Worm (Caenorhabditis elegans) whole organism, late embryonic: Measurements from ENCODE around the gene Y42G9A.2.
A peak's percentile ranks its signal among the peaks of the same experiment; 100 is the strongest.

Experiments used
- C38D4.7 ChIP-seq: fragments of 200-800 bp; sonication (Bioruptor generic); optimal IDR thresholded peaks from 2 replicates; lab custom pipeline; 2018; ENCODE audit warnings: mild to moderate bottlenecking, missing genetic modification characterization, moderate library complexity, missing compliant biosample characterization
- T23F11.4 ChIP-seq: fragments of 200-800 bp; sonication (Bioruptor generic); optimal IDR thresholded peaks from 2 replicates; lab custom pipeline; 2018; ENCODE audit warnings: mild to moderate bottlenecking, missing genetic modification characterization, missing compliant biosample characterization
- ahr-1 ChIP-seq: sonication (generic microtip); optimal IDR thresholded peaks from 2 replicates; lab custom pipeline; 2016; ENCODE audit warnings: missing genetic modification characterization, missing compliant biosample characterization
- ceh-14 ChIP-seq: sonication (generic microtip); optimal IDR thresholded peaks from 2 replicates; lab custom pipeline; 2016; ENCODE audit warnings: missing genotype, missing genetic modification characterization, missing compliant biosample characterization
- ceh-18 ChIP-seq: sonication (generic microtip); optimal IDR thresholded peaks from 2 replicates; lab custom pipeline; 2016; ENCODE audit warnings: missing genetic modification characterization, missing compliant biosample characterization
- ceh-19 ChIP-seq: fragments of 200-800 bp; sonication (Bioruptor generic); optimal IDR thresholded peaks from 2 replicates; lab custom pipeline; 2018; ENCODE audit warnings: mild to moderate bottlenecking, missing genetic modification characterization, missing compliant biosample characterization
- ceh-30 ChIP-seq: fragments of 150-350 bp; optimal IDR thresholded peaks from 2 replicates; lab custom pipeline; 2014; ENCODE audit warnings: missing biosample characterization, missing genetic modification characterization
- ceh-31 ChIP-seq: sonication (generic microtip); optimal IDR thresholded peaks from 2 replicates; lab custom pipeline; 2016; ENCODE audit warnings: missing genetic modification characterization, missing compliant biosample characterization
- che-1 ChIP-seq: sonication (generic microtip); optimal IDR thresholded peaks from 2 replicates; lab custom pipeline; 2016; ENCODE audit warnings: mild to moderate bottlenecking, missing genetic modification characterization, missing compliant biosample characterization
- dmd-4 ChIP-seq: sonication (generic microtip); optimal IDR thresholded peaks from 2 replicates; lab custom pipeline; 2016; ENCODE audit warnings: borderline replicate concordance, missing genetic modification characterization, missing compliant biosample characterization
- dve-1 ChIP-seq: sonication (generic microtip); optimal IDR thresholded peaks from 2 replicates; lab custom pipeline; 2017; ENCODE audit warnings: antibody characterized with exemption, mild to moderate bottlenecking, missing genetic modification characterization, missing compliant biosample characterization
- elt-2 ChIP-seq: sonication (generic microtip); optimal IDR thresholded peaks from 2 replicates; lab custom pipeline; 2016; ENCODE audit warnings: missing genetic modification reagents, missing genetic modification characterization, missing compliant biosample characterization
- elt-4 ChIP-seq: sonication (generic microtip); optimal IDR thresholded peaks from 2 replicates; lab custom pipeline; 2016; ENCODE audit warnings: missing genetic modification characterization, missing compliant biosample characterization
- eyg-1 ChIP-seq: sonication (generic microtip); optimal IDR thresholded peaks from 2 replicates; lab custom pipeline; 2016; ENCODE audit warnings: missing genotype, missing genetic modification characterization, missing compliant biosample characterization
- fax-1 ChIP-seq: sonication (generic microtip); optimal IDR thresholded peaks from 2 replicates; lab custom pipeline; 2016; ENCODE audit warnings: missing genotype, missing genetic modification characterization, missing compliant biosample characterization
- hlh-13 ChIP-seq: fragments of 200-800 bp; sonication (Bioruptor generic); optimal IDR thresholded peaks from 2 replicates; lab custom pipeline; 2018; ENCODE audit warnings: mild to moderate bottlenecking, missing genetic modification characterization, missing compliant biosample characterization
- hlh-15 ChIP-seq: sonication (generic microtip); optimal IDR thresholded peaks from 2 replicates; lab custom pipeline; 2016; ENCODE audit warnings: missing genetic modification characterization, missing compliant biosample characterization
- hlh-30 ChIP-seq: sonication (generic microtip); optimal IDR thresholded peaks from 2 replicates; lab custom pipeline; 2017; ENCODE audit warnings: antibody characterized with exemption, missing genetic modification characterization, missing compliant biosample characterization; ENCODE audit not compliant: insufficient read depth
- hlh-6 ChIP-seq: sonication (generic microtip); optimal IDR thresholded peaks from 2 replicates; lab custom pipeline; 2016; ENCODE audit warnings: missing genotype, missing genetic modification characterization, missing compliant biosample characterization
- hlh-8 ChIP-seq: sonication (generic microtip); optimal IDR thresholded peaks from 2 replicates; lab custom pipeline; 2016; ENCODE audit warnings: missing genotype, missing genetic modification characterization, missing compliant biosample characterization
- lim-6 ChIP-seq: sonication (generic microtip); optimal IDR thresholded peaks from 2 replicates; lab custom pipeline; 2016; ENCODE audit warnings: missing genetic modification characterization, missing compliant biosample characterization
- lin-11 ChIP-seq: fragments of 200-800 bp; sonication (Bioruptor generic); optimal IDR thresholded peaks from 2 replicates; lab custom pipeline; 2018; ENCODE audit warnings: mild to moderate bottlenecking, missing genetic modification characterization, missing compliant biosample characterization
- madf-2 ChIP-seq: sonication (generic microtip); optimal IDR thresholded peaks from 2 replicates; lab custom pipeline; 2017; ENCODE audit warnings: missing genetic modification characterization, missing compliant biosample characterization
- mec-3 ChIP-seq: sonication (generic microtip); optimal IDR thresholded peaks from 2 replicates; lab custom pipeline; 2016; ENCODE audit warnings: borderline replicate concordance, missing genetic modification characterization, missing compliant biosample characterization
- nhr-11 ChIP-seq: fragments of 150-350 bp; optimal IDR thresholded peaks from 2 replicates; lab custom pipeline; 2014; ENCODE audit warnings: missing biosample characterization, missing genetic modification characterization
- odd-2 ChIP-seq: sonication (generic microtip); optimal IDR thresholded peaks from 2 replicates; lab custom pipeline; 2017; ENCODE audit warnings: antibody characterized with exemption, mild to moderate bottlenecking, missing genetic modification characterization, missing compliant biosample characterization
- pag-3 ChIP-seq: sonication (generic microtip); optimal IDR thresholded peaks from 2 replicates; lab custom pipeline; 2016; ENCODE audit warnings: missing compliant biosample characterization, missing genetic modification characterization, borderline replicate concordance
- pat-9 ChIP-seq: fragments of 200-800 bp; sonication (Bioruptor generic); optimal IDR thresholded peaks from 2 replicates; lab custom pipeline; 2018; ENCODE audit warnings: mild to moderate bottlenecking, missing genetic modification characterization, moderate library complexity, missing compliant biosample characterization
- ref-2 ChIP-seq: sonication (generic microtip); optimal IDR thresholded peaks from 2 replicates; lab custom pipeline; 2016; ENCODE audit warnings: missing genetic modification characterization, missing compliant biosample characterization
- rnt-1 ChIP-seq: sonication (generic microtip); optimal IDR thresholded peaks from 2 replicates; lab custom pipeline; 2016; ENCODE audit warnings: missing genetic modification characterization, missing compliant biosample characterization
- sdc-2 ChIP-seq: sonication (generic microtip); optimal IDR thresholded peaks from 2 replicates; lab custom pipeline; 2016; ENCODE audit warnings: missing genotype, missing genetic modification characterization, missing compliant biosample characterization
- sox-2 ChIP-seq: fragments of 200-800 bp; sonication (Bioruptor generic); IDR thresholded peaks from 2 replicates; pipeline ENCODE4 v1.3.6; 2022; ENCODE audit warnings: missing genetic modification reagents, missing genetic modification characterization, missing compliant biosample characterization
- sox-4 ChIP-seq: sonication (generic microtip); optimal IDR thresholded peaks from 2 replicates; lab custom pipeline; 2017; ENCODE audit warnings: mild to moderate bottlenecking, missing genetic modification characterization, inconsistent platforms, missing compliant biosample characterization
- tbx-7 ChIP-seq: sonication (generic microtip); optimal IDR thresholded peaks from 2 replicates; lab custom pipeline; 2016; ENCODE audit warnings: missing genotype, missing genetic modification characterization, missing compliant biosample characterization
- ttx-3 ChIP-seq: sonication (generic microtip); optimal IDR thresholded peaks from 2 replicates; lab custom pipeline; 2016; ENCODE audit warnings: missing genetic modification reagents, missing genetic modification characterization, missing compliant biosample characterization
- unc-3 ChIP-seq, 2 experiments: fragments of 200-800 bp in 1 of 2; sonication (Bioruptor generic) in 1 of 2; sonication (generic microtip) in 1 of 2; conservative IDR thresholded peaks in 1 of 2; optimal IDR thresholded peaks in 1 of 2; 2 replicates each; pipeline versions ENCODE4 v1.3.6 to Lab custom; 2016 to 2022; ENCODE audit warnings: missing compliant biosample characterization in 2 of 2, missing genetic modification characterization in 2 of 2, missing genetic modification reagents in 1 of 2
- unc-55 ChIP-seq: sonication (generic microtip); optimal IDR thresholded peaks from 2 replicates; lab custom pipeline; 2017; ENCODE audit warnings: missing biosample characterization, missing genetic modification reagents, missing genetic modification characterization
- unc-86 ChIP-seq: sonication (generic microtip); optimal IDR thresholded peaks from 2 replicates; lab custom pipeline; 2016; ENCODE audit warnings: missing genetic modification characterization, missing compliant biosample characterization
- zip-5 ChIP-seq: sonication (generic microtip); optimal IDR thresholded peaks from 2 replicates; lab custom pipeline; 2016; ENCODE audit warnings: missing genetic modification characterization, missing compliant biosample characterization

The Y42G9A.2 gene

ce11 chrIII:6145896-6146295, 2.1 kb upstream of the Y42G9A.2 start, which contains the start of gene Y42G9A.3:
Y42G9A.3 (plus strand) TSS chrIII:6146258.
- no peak for TF ChIP-seq eyg-1 (tag; lab: Kevin White, UChicago)
- TF ChIP-seq hlh-8 = no peak
- TF ChIP-seq ttx-3 (tag; lab: Kevin White, UChicago) = no peak
- TF ChIP-seq hlh-13 = no peak
- TF ChIP-seq ahr-1 (tag; lab: Kevin White, UChicago) = no peak
- TF ChIP-seq ceh-30 (tag; lab: Kevin White, UChicago) = no peak
- no peak for TF ChIP-seq elt-4 (tag; lab: Kevin White, UChicago)
- no peak for TF ChIP-seq unc-55 (GFP tag; lab: Kevin White, UChicago)
- TF ChIP-seq C38D4.7 (GFP tag; lab: Kevin White, UChicago) = no peak
- TF ChIP-seq ceh-14 (tag; lab: Kevin White, UChicago) = no peak
- no peak for TF ChIP-seq ceh-18 (tag; lab: Kevin White, UChicago)
- no peak for TF ChIP-seq pag-3 (tag; lab: Kevin White, UChicago)
- TF ChIP-seq T23F11.4 (GFP tag; lab: Kevin White, UChicago) = no peak
- no peak for TF ChIP-seq madf-2
- TF ChIP-seq hlh-15 (tag; lab: Kevin White, UChicago) = no peak
- TF ChIP-seq elt-2 (tag; lab: Kevin White, UChicago) = no peak
- TF ChIP-seq sox-2 (GFP tag; lab: Robert Waterston, UW) = no peak
- TF ChIP-seq unc-3 (GFP tag; conservative IDR thresholded peaks at IDR 0.05; lab: Robert Waterston, UW) = no peak
- TF ChIP-seq unc-3 (tag; optimal IDR thresholded peaks at IDR 0.05; lab: Kevin White, UChicago) = no peak
- no peak for TF ChIP-seq lim-6
- no peak for TF ChIP-seq dve-1 (tag; lab: Kevin White, UChicago)

ce11 chrIII:6146797-6147196, 1.2 kb upstream of the Y42G9A.2 start:
- no peak for TF ChIP-seq elt-4 (tag; lab: Kevin White, UChicago)

- TF ChIP-seq hlh-6 (tag; lab: Kevin White, UChicago) (no peak), pat-9 (tag; lab: Kevin White, UChicago) (no peak), sdc-2 (no peak), ceh-31 (no peak), ref-2 (no peak), hlh-30 (no peak), lim-6 (no peak), T23F11.4 (GFP tag; lab: Kevin White, UChicago) (no peak), mec-3 (no peak), ttx-3 (tag; lab: Kevin White, UChicago) (no peak)
Observed at ce11 chrIII:6148684-6149083, 698 bp downstream of the Y42G9A.2 start.

ce11 chrIII:6149467-6150072, 1.6 kb downstream of the Y42G9A.2 start, which contains the start of the genes wht-7 and Y42G9A.1:
wht-7 (minus strand) TSS chrIII:6149597.
Y42G9A.1 (plus strand) TSS chrIII:6149961.
- TF ChIP-seq elt-2 (tag; lab: Kevin White, UChicago) (peak; percentile 31), sox-4 (tag; lab: Kevin White, UChicago) (no peak)
- TF ChIP-seq, all 69 proteins: peak for 1

- TF ChIP-seq che-1 = no peak
- TF ChIP-seq hlh-6 (tag; lab: Kevin White, UChicago) = no peak
- no peak for TF ChIP-seq nhr-11 (tag; lab: Kevin White, UChicago)
- no peak for TF ChIP-seq mec-3
- no peak for TF ChIP-seq unc-86
- no peak for TF ChIP-seq ref-2
- no peak for TF ChIP-seq zip-5 (tag; lab: Kevin White, UChicago)
- TF ChIP-seq T23F11.4 (GFP tag; lab: Kevin White, UChicago) = no peak
- TF ChIP-seq dmd-4 = no peak
- no peak for TF ChIP-seq odd-2 (tag; lab: Kevin White, UChicago)
- no peak for TF ChIP-seq lin-11 (tag; lab: Kevin White, UChicago)
- TF ChIP-seq hlh-8 = no peak
- TF ChIP-seq C38D4.7 (GFP tag; lab: Kevin White, UChicago) = no peak
- TF ChIP-seq ceh-19 (GFP tag; lab: Kevin White, UChicago) = no peak
- TF ChIP-seq sdc-2 = no peak
- no peak for TF ChIP-seq rnt-1 (tag; lab: Kevin White, UChicago)
- TF ChIP-seq tbx-7 (tag; lab: Kevin White, UChicago) = no peak
- no peak for TF ChIP-seq pag-3 (tag; lab: Kevin White, UChicago)
- TF ChIP-seq dve-1 (tag; lab: Kevin White, UChicago) = no peak
- no peak for TF ChIP-seq fax-1 (tag; lab: Kevin White, UChicago)
Observed at ce11 chrIII:6154586-6154985, 6.6 kb downstream of the Y42G9A.2 start.
